Worm (Caenorhabditis elegans): ENCODE measurements around the gene srv-25.
A peak's percentile ranks its signal among the peaks of the same experiment; 100 is the strongest.

The srv-25 gene

ce11 chrIV:6323654-6324224 is 20.2 kb upstream of the srv-25 start, which contains the start of gene sqd-1 (continued):
- TF ChIP-seq nhr-27 (tag; optimal IDR thresholded peaks at IDR 0.05) = peak; percentile 57
- peak; percentile 52 for TF ChIP-seq ceh-79 (tag; optimal IDR thresholded peaks at IDR 0.05)
- TF ChIP-seq aptf-3 (GFP tag; IDR thresholded peaks at IDR 0.05) = 0 out of 2 replicates have a peak, but pooled peaks have one; percentile 36
- 0 out of 2 replicates have a peak, but pooled peaks have one; percentile 33 for TF ChIP-seq bed-1 (GFP tag; IDR thresholded peaks at IDR 0.05)
- TF ChIP-seq D2030.7 (GFP tag; IDR thresholded peaks at IDR 0.05) = peak; percentile 89
- TF ChIP-seq ceh-58 (GFP tag; IDR thresholded peaks at IDR 0.05) = no peak
- TF ChIP-seq nfya-1 (tag; optimal IDR thresholded peaks at IDR 0.05; ENCODE audit: borderline replicate concordance, insufficient read depth) = no peak
- TF ChIP-seq egl-18 (GFP tag; IDR thresholded peaks at IDR 0.05) = peak; percentile 72; the same call in 1 of the 2 replicates
- 0 out of 2 replicates have a peak, but pooled peaks have one; percentile 55 for TF ChIP-seq ceh-40 (GFP tag; IDR thresholded peaks at IDR 0.05)
- no peak for TF ChIP-seq ets-4 (GFP tag; optimal IDR thresholded peaks at IDR 0.05)
- no peak for TF ChIP-seq fkh-3 (tag; optimal IDR thresholded peaks at IDR 0.05)
- no peak for TF ChIP-seq F10E7.11 (tag; optimal IDR thresholded peaks at IDR 0.05)
- TF ChIP-seq rpc-1 (optimal IDR thresholded peaks at IDR 0.05) = peak; percentile 14
- TF ChIP-seq rpc-1 (tag; optimal IDR thresholded peaks at IDR 0.05) = no peak
- TF ChIP-seq T07F8.4 (tag; optimal IDR thresholded peaks at IDR 0.05) = no peak
- TF ChIP-seq ceh-100 (GFP tag; IDR thresholded peaks at IDR 0.05) = peak; percentile 87
- no peak for TF ChIP-seq F57A8.1 (GFP tag; optimal IDR thresholded peaks at IDR 0.05)
- peak; percentile 88 for TF ChIP-seq attf-5 (GFP tag; optimal IDR thresholded peaks at IDR 0.05)
- TF ChIP-seq athp-1 (tag; optimal IDR thresholded peaks at IDR 0.05) = peak; percentile 87
- TF ChIP-seq F22D6.2 (tag; optimal IDR thresholded peaks at IDR 0.05) = peak; percentile 81
- TF ChIP-seq lin-35 (GFP tag; optimal IDR thresholded peaks at IDR 0.05) = peak in 2 of 3 experiments; percentile 67 to 89
- peak; percentile 90 for TF ChIP-seq zfh-2 (GFP tag; conservative IDR thresholded peaks at IDR 0.05)
- TF ChIP-seq let-607 (tag; optimal IDR thresholded peaks at IDR 0.05) = peak; percentile 84 to 93
- TF ChIP-seq chd-7 (tag; optimal IDR thresholded peaks at IDR 0.05) = peak; percentile 90
- peak; percentile 60; the same call in 1 of the 2 replicates for TF ChIP-seq ztf-25 (GFP tag; IDR thresholded peaks at IDR 0.05)
- peak; percentile 55 for TF ChIP-seq die-1 (tag; optimal IDR thresholded peaks at IDR 0.05)
- TF ChIP-seq bed-2 (GFP tag; IDR thresholded peaks at IDR 0.05) = 0 out of 2 replicates have a peak, but pooled peaks have one; percentile 36
- peak; percentile 16 for TF ChIP-seq B0261.1 (tag; optimal IDR thresholded peaks at IDR 0.05)
- peak; percentile 88 for TF ChIP-seq hrde-1 (tag; optimal IDR thresholded peaks at IDR 0.05; ENCODE audit: borderline replicate concordance)
- peak; percentile 75 for TF ChIP-seq attf-3 (GFP tag; conservative IDR thresholded peaks at IDR 0.05)
- no peak for TF ChIP-seq akir-1 (GFP tag; optimal IDR thresholded peaks at IDR 0.05)
- peak; percentile 96 for TF ChIP-seq ztf-28 (GFP tag; IDR thresholded peaks at IDR 0.05)
- peak; percentile 100 for TF ChIP-seq F33H1.4 (GFP tag; IDR thresholded peaks at IDR 0.05)
- TF ChIP-seq dox-1 (GFP tag; IDR thresholded peaks at IDR 0.05) = peak; percentile 96
- TF ChIP-seq ztf-22 (GFP tag; optimal IDR thresholded peaks at IDR 0.05) = peak; percentile 55
- TF ChIP-seq F57C9.4 (tag; optimal IDR thresholded peaks at IDR 0.05) = peak; percentile 79
- TF ChIP-seq dpl-1 (GFP tag; optimal IDR thresholded peaks at IDR 0.05) = peak; percentile 61
- peak; percentile 48 for TF ChIP-seq ztf-18 (tag; optimal IDR thresholded peaks at IDR 0.05)
- TF ChIP-seq nhr-80 (tag; optimal IDR thresholded peaks at IDR 0.05) = peak; percentile 30
- TF ChIP-seq F23B12.7 (tag; optimal IDR thresholded peaks at IDR 0.05; ENCODE audit: insufficient read depth) = peak; percentile 93
- peak; percentile 96 for TF ChIP-seq lin-40 (tag; optimal IDR thresholded peaks at IDR 0.05)
- TF ChIP-seq zim-3 (tag; optimal IDR thresholded peaks at IDR 0.05) = peak; percentile 89
- no peak for TF ChIP-seq tbx-9 (tag; optimal IDR thresholded peaks at IDR 0.05; ENCODE audit: borderline replicate concordance)
- TF ChIP-seq Y79H2A.3 (GFP tag; conservative IDR thresholded peaks at IDR 0.05) = peak; percentile 87
- peak; percentile 94 for TF ChIP-seq mcd-1 (GFP tag; IDR thresholded peaks at IDR 0.05)
- TF ChIP-seq hmg-20 (GFP tag; IDR thresholded peaks at IDR 0.05) = peak; percentile 88; the same call in 1 of the 2 replicates
- peak; percentile 92 for TF ChIP-seq C17E4.6 (GFP tag; IDR thresholded peaks at IDR 0.05)

Measured in whole organism, young adult.